Worm (Caenorhabditis elegans): ENCODE results near the gene Y56A3A.7.

Gene Y56A3A.7

ce11 chrIII:11946973-11947372 is at the start of gene Y56A3A.7:
Gene Y56A3A.7 (minus strand): TSS chrIII:11947019.
- no peak for TF ChIP-seq hmg-1.2 (GFP tag; IDR thresholded peaks at IDR 0.05)
- TF ChIP-seq sptf-2 (GFP tag; optimal IDR thresholded peaks at IDR 0.05): no peak
- TF ChIP-seq ekl-4 (GFP tag; IDR thresholded peaks at IDR 0.05): no peak
- no peak for TF ChIP-seq B0261.1 (tag; optimal IDR thresholded peaks at IDR 0.05)
- no peak for TF ChIP-seq ama-1 (optimal IDR thresholded peaks at IDR 0.05)
- TF ChIP-seq ama-1 (GFP tag; optimal IDR thresholded peaks at IDR 0.05): no peak
- TF ChIP-seq egl-18 (GFP tag; IDR thresholded peaks at IDR 0.05): no peak
- no peak for TF ChIP-seq dpl-1 (GFP tag; optimal IDR thresholded peaks at IDR 0.05)
- no peak for TF ChIP-seq die-1 (tag; optimal IDR thresholded peaks at IDR 0.05)

ce11 chrIII:11995783-11996182 is 49.0 kb upstream of the Y56A3A.7 start:
- TF ChIP-seq nfyb-1 (GFP tag; IDR thresholded peaks at IDR 0.05): peak; percentile 61; the same call in 1 of the 2 replicates
- 0 out of 2 replicates have a peak, but pooled peaks have one; percentile 24 for TF ChIP-seq F37B4.10 (GFP tag; IDR thresholded peaks at IDR 0.05)
- TF ChIP-seq rpc-1 (optimal IDR thresholded peaks at IDR 0.05): no peak
- TF ChIP-seq rpc-1 (tag; optimal IDR thresholded peaks at IDR 0.05): no peak

ce11 chrIII:11991654-11992292 is 45.0 kb upstream of the Y56A3A.7 start:
- peak; percentile 13; the same call in 1 of the 2 replicates for TF ChIP-seq egrh-3 (GFP tag; IDR thresholded peaks at IDR 0.05)
- TF ChIP-seq zfh-2 (GFP tag; conservative IDR thresholded peaks at IDR 0.05): peak; percentile 81
- TF ChIP-seq aptf-3 (GFP tag; IDR thresholded peaks at IDR 0.05): no peak

ce11 chrIII:11989823-11990222 is 43.0 kb upstream of the Y56A3A.7 start, which contains the start of gene wah-1:
Gene wah-1 (plus strand): TSS chrIII:11990167.
- TF ChIP-seq attf-5 (GFP tag; optimal IDR thresholded peaks at IDR 0.05): peak; percentile 71
- no peak for TF ChIP-seq nhr-27 (tag; optimal IDR thresholded peaks at IDR 0.05)
- TF ChIP-seq somi-1 (GFP tag; optimal IDR thresholded peaks at IDR 0.05): no peak
- no peak for TF ChIP-seq K12H6.12 (tag; optimal IDR thresholded peaks at IDR 0.05)
- TF ChIP-seq hmg-1.2 (GFP tag; IDR thresholded peaks at IDR 0.05): peak; percentile 77
- TF ChIP-seq xnd-1 (tag; optimal IDR thresholded peaks at IDR 0.05): no peak
- no peak for TF ChIP-seq ccch-3 (GFP tag; optimal IDR thresholded peaks at IDR 0.05)
- TF ChIP-seq sdz-38 (tag; optimal IDR thresholded peaks at IDR 0.05): no peak
- peak; percentile 16 for TF ChIP-seq nhr-80 (tag; optimal IDR thresholded peaks at IDR 0.05)
- TF ChIP-seq lsl-1 (GFP tag; optimal IDR thresholded peaks at IDR 0.05): no peak
- TF ChIP-seq C06A6.2 (GFP tag; conservative IDR thresholded peaks at IDR 0.05): no peak
- TF ChIP-seq lag-1 (GFP tag; IDR thresholded peaks at IDR 0.05): no peak
- TF ChIP-seq ztf-28 (GFP tag; IDR thresholded peaks at IDR 0.05): no peak
- 0 out of 2 replicates have a peak, but pooled peaks have one; percentile 28 for TF ChIP-seq mcd-1 (GFP tag; IDR thresholded peaks at IDR 0.05)

DNA sequence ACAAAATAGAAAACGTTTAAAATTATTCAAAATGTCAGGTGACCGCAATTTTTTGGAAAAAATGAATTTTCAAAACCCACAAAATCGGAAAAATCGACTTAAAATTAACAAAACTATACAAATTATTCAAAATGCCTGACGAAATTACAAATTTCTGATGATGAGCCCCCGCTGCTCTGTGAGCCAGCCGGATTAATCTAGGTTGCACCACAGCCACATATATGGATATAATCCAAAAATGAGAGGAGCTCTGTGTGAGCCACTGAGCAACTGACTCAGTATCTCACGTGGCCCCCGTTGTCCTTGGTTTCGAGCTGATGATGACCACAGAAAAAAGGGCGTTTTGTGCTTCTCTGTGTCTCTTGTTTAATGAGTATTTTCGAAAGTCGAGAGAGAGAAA is 38.2 kb upstream of the Y56A3A.7 start:
- no peak for TF ChIP-seq B0336.3 (GFP tag; IDR thresholded peaks at IDR 0.05)
- no peak for TF ChIP-seq somi-1 (GFP tag; optimal IDR thresholded peaks at IDR 0.05)
- TF ChIP-seq C06A6.2 (GFP tag; conservative IDR thresholded peaks at IDR 0.05): no peak
- TF ChIP-seq repo-1 (tag; optimal IDR thresholded peaks at IDR 0.05): no peak
- TF ChIP-seq ceh-91 (GFP tag; IDR thresholded peaks at IDR 0.05): no peak
- TF ChIP-seq fkh-3 (tag; optimal IDR thresholded peaks at IDR 0.05): no peak
- TF ChIP-seq F39B2.1 (GFP tag; IDR thresholded peaks at IDR 0.05): no peak
- TF ChIP-seq Y67H2A.10 (GFP tag; conservative IDR thresholded peaks at IDR 0.05): no peak
- TF ChIP-seq lin-40 (tag; optimal IDR thresholded peaks at IDR 0.05): no peak
- no peak for TF ChIP-seq tbx-9 (tag; optimal IDR thresholded peaks at IDR 0.05; ENCODE audit: borderline replicate concordance)
